Worm (Caenorhabditis elegans) whole organism, young adult: ENCODE data around the gene F57C12.6.
A peak's percentile ranks its signal among the peaks of the same experiment; 100 is the strongest.

Experiments
- B0019.2 ChIP-seq: fragments of 200-800 bp; sonication (Bioruptor generic); conservative IDR thresholded peaks from 2 replicates; pipeline ENCODE4 v1.3.6; 2022; ENCODE audit warnings: missing genetic modification reagents, missing genetic modification characterization, missing compliant biosample characterization
- B0035.1 ChIP-seq: sonication (generic microtip); optimal IDR thresholded peaks from 2 replicates; lab custom pipeline; 2016; ENCODE audit warnings: missing genetic modification characterization, mild to moderate bottlenecking, missing compliant biosample characterization, missing genotype, missing genetic modification reagents
- B0261.1 ChIP-seq: sonication (generic microtip); optimal IDR thresholded peaks from 2 replicates; lab custom pipeline; 2016; ENCODE audit warnings: mild to moderate bottlenecking, missing genetic modification characterization, moderate library complexity, missing compliant biosample characterization
- D2030.7 ChIP-seq: fragments of 200-800 bp; sonication (Bioruptor generic); IDR thresholded peaks from 2 replicates; pipeline ENCODE4 v1.3.6; 2022; ENCODE audit warnings: missing genetic modification reagents, missing genetic modification characterization, missing compliant biosample characterization
- F23B12.7 ChIP-seq: sonication (generic microtip); optimal IDR thresholded peaks from 2 replicates; lab custom pipeline; 2017; ENCODE audit warnings: missing genetic modification characterization, mild to moderate bottlenecking, missing compliant biosample characterization, antibody characterized with exemption, moderate library complexity; ENCODE audit not compliant: insufficient read depth
- F49E8.2 ChIP-seq: sonication (generic microtip); optimal IDR thresholded peaks from 3 replicates; lab custom pipeline; 2017; ENCODE audit warnings: missing genetic modification characterization, mild to moderate bottlenecking, missing compliant biosample characterization, antibody characterized with exemption, moderate library complexity; ENCODE audit not compliant: insufficient read depth
- F55B11.4 ChIP-seq: sonication (generic microtip); optimal IDR thresholded peaks from 2 replicates; lab custom pipeline; 2016; ENCODE audit warnings: missing compliant biosample characterization, missing genetic modification characterization, borderline replicate concordance; ENCODE audit not compliant: insufficient read depth
- F57A8.1 ChIP-seq: fragments of 200-800 bp; sonication (Bioruptor generic); optimal IDR thresholded peaks from 2 replicates; lab custom pipeline; 2018; ENCODE audit warnings: mild to moderate bottlenecking, missing genetic modification characterization, moderate library complexity, missing compliant biosample characterization
- T26A5.8 ChIP-seq: sonication (generic microtip); optimal IDR thresholded peaks from 2 replicates; lab custom pipeline; 2016; ENCODE audit warnings: missing genetic modification characterization, missing compliant biosample characterization
- ZK185.1 ChIP-seq: sonication (generic microtip); optimal IDR thresholded peaks from 2 replicates; lab custom pipeline; 2016; ENCODE audit warnings: mild to moderate bottlenecking, missing genetic modification characterization, missing compliant biosample characterization; ENCODE audit not compliant: poor library complexity, severe bottlenecking
- akir-1 ChIP-seq: fragments of 200-800 bp; sonication (Bioruptor generic); optimal IDR thresholded peaks from 2 replicates; lab custom pipeline; 2018; ENCODE audit warnings: mild to moderate bottlenecking, missing genetic modification characterization, moderate library complexity, missing compliant biosample characterization
- ama-1 ChIP-seq, 3 experiments: fragments of 150-350 bp in 1 of 3; sonication (generic microtip) in 2 of 3; optimal IDR thresholded peaks; 2 replicates each; lab custom pipeline; 2014 to 2018; ENCODE audit warnings: missing biosample characterization in 2 of 3, missing genetic modification characterization in 2 of 3, missing genetic modification reagents in 2 of 3
- atf-7 ChIP-seq: sonication (generic microtip); optimal IDR thresholded peaks from 2 replicates; lab custom pipeline; 2017; ENCODE audit warnings: mild to moderate bottlenecking, missing genetic modification characterization, missing compliant biosample characterization
- athp-1 ChIP-seq: sonication (generic microtip); optimal IDR thresholded peaks from 2 replicates; lab custom pipeline; 2017; ENCODE audit warnings: mild to moderate bottlenecking, missing genetic modification characterization, missing compliant biosample characterization
- bed-2 ChIP-seq: fragments of 200-800 bp; sonication (Bioruptor generic); IDR thresholded peaks from 2 replicates; pipeline ENCODE4 v1.3.6; 2022; ENCODE audit warnings: missing genetic modification reagents, missing genetic modification characterization, missing compliant biosample characterization
- ceh-91 ChIP-seq: fragments of 200-800 bp; sonication (Bioruptor generic); IDR thresholded peaks from 2 replicates; pipeline ENCODE4 v1.3.6; 2022; ENCODE audit warnings: missing genetic modification reagents, missing genetic modification characterization, missing compliant biosample characterization
- dox-1 ChIP-seq: fragments of 200-800 bp; sonication (Bioruptor generic); IDR thresholded peaks from 2 replicates; pipeline ENCODE4 v1.3.6; 2022; ENCODE audit warnings: missing genetic modification reagents, missing genetic modification characterization, missing compliant biosample characterization
- egl-44 ChIP-seq: fragments of 200-800 bp; sonication (Bioruptor generic); IDR thresholded peaks from 2 replicates; pipeline ENCODE4 v1.3.6; 2022; ENCODE audit warnings: missing genetic modification reagents, missing genetic modification characterization, missing compliant biosample characterization
- egrh-3 ChIP-seq: fragments of 200-800 bp; sonication (Bioruptor generic); IDR thresholded peaks from 2 replicates; pipeline ENCODE4 v1.3.6; 2022; ENCODE audit warnings: missing genetic modification reagents, missing genetic modification characterization, missing compliant biosample characterization
- ekl-4 ChIP-seq: fragments of 200-800 bp; sonication (Bioruptor generic); IDR thresholded peaks from 2 replicates; pipeline ENCODE4 v1.3.6; 2022; ENCODE audit warnings: missing genetic modification reagents, missing genetic modification characterization, missing compliant biosample characterization
- gei-17 ChIP-seq: fragments of 200-800 bp; sonication (Bioruptor generic); optimal IDR thresholded peaks from 2 replicates; lab custom pipeline; 2018; ENCODE audit warnings: mild to moderate bottlenecking, missing genetic modification characterization, missing compliant biosample characterization
- hlh-12 ChIP-seq: sonication (generic microtip); optimal IDR thresholded peaks from 2 replicates; lab custom pipeline; 2016; ENCODE audit warnings: missing genetic modification characterization, missing compliant biosample characterization
- hrde-1 ChIP-seq: sonication (generic microtip); optimal IDR thresholded peaks from 2 replicates; lab custom pipeline; 2016; ENCODE audit warnings: missing genetic modification characterization, mild to moderate bottlenecking, missing compliant biosample characterization, moderate library complexity, missing genotype, missing genetic modification reagents, borderline replicate concordance
- let-526 ChIP-seq: fragments of 200-800 bp; sonication (Bioruptor generic); IDR thresholded peaks from 2 replicates; pipeline ENCODE4 v1.3.6; 2022; ENCODE audit warnings: missing genetic modification reagents, missing genetic modification characterization, missing compliant biosample characterization
- lin-35 ChIP-seq, 3 experiments: fragments of 150-350 bp in 2 of 3; sonication (generic microtip) in 1 of 3; optimal IDR thresholded peaks; 2 replicates each; lab custom pipeline; 2014 to 2018; ENCODE audit warnings: missing biosample characterization in 3 of 3, missing genetic modification characterization in 3 of 3, missing genetic modification reagents in 3 of 3
- lin-40 ChIP-seq: sonication (generic microtip); optimal IDR thresholded peaks from 2 replicates; lab custom pipeline; 2016; ENCODE audit warnings: missing genetic modification characterization, mild to moderate bottlenecking, missing compliant biosample characterization, missing genotype, missing genetic modification reagents
- lsl-1 ChIP-seq: fragments of 200-800 bp; sonication (Bioruptor generic); optimal IDR thresholded peaks from 2 replicates; lab custom pipeline; 2018; ENCODE audit warnings: mild to moderate bottlenecking, missing genetic modification characterization, moderate library complexity, missing compliant biosample characterization
- madf-10 ChIP-seq: sonication (generic microtip); optimal IDR thresholded peaks from 2 replicates; lab custom pipeline; 2016; ENCODE audit warnings: mild to moderate bottlenecking, missing genetic modification characterization, missing compliant biosample characterization
- madf-3 ChIP-seq: fragments of 200-800 bp; sonication (Bioruptor generic); IDR thresholded peaks from 2 replicates; pipeline ENCODE4 v1.3.6; 2022; ENCODE audit warnings: missing genetic modification reagents, missing genetic modification characterization, missing compliant biosample characterization
- madf-6 ChIP-seq: fragments of 200-800 bp; sonication (Bioruptor generic); IDR thresholded peaks from 2 replicates; pipeline ENCODE4 v1.3.6; 2022; ENCODE audit warnings: missing genetic modification reagents, missing genetic modification characterization, missing compliant biosample characterization
- mcd-1 ChIP-seq: fragments of 200-800 bp; sonication (Bioruptor generic); IDR thresholded peaks from 2 replicates; pipeline ENCODE4 v1.3.6; 2022; ENCODE audit warnings: missing genetic modification reagents, missing genetic modification characterization, missing compliant biosample characterization
- nfya-2 ChIP-seq: fragments of 200-800 bp; sonication (Bioruptor generic); IDR thresholded peaks from 2 replicates; pipeline ENCODE4 v1.3.6; 2022; ENCODE audit warnings: missing genetic modification reagents, missing genetic modification characterization, missing compliant biosample characterization
- nfyb-1 ChIP-seq: fragments of 200-800 bp; sonication (Bioruptor generic); IDR thresholded peaks from 2 replicates; pipeline ENCODE4 v1.3.6; 2022; ENCODE audit warnings: missing genetic modification reagents, missing genetic modification characterization, missing compliant biosample characterization
- nhr-90 ChIP-seq: sonication (generic microtip); optimal IDR thresholded peaks from 2 replicates; lab custom pipeline; 2016; ENCODE audit warnings: missing genotype, mild to moderate bottlenecking, missing genetic modification characterization, missing compliant biosample characterization
- repo-1 ChIP-seq: sonication (generic microtip); optimal IDR thresholded peaks from 2 replicates; lab custom pipeline; 2017; ENCODE audit warnings: mild to moderate bottlenecking, missing genetic modification characterization, missing compliant biosample characterization
- sea-2 ChIP-seq: fragments of 200-800 bp; sonication (Bioruptor generic); IDR thresholded peaks from 2 replicates; pipeline ENCODE4 v1.3.6; 2022; ENCODE audit warnings: missing genetic modification characterization, missing compliant biosample characterization
- snpc-3.4 ChIP-seq: sonication (generic microtip); optimal IDR thresholded peaks from 2 replicates; lab custom pipeline; 2017; ENCODE audit warnings: missing genetic modification characterization, mild to moderate bottlenecking, missing compliant biosample characterization, antibody characterized with exemption, moderate library complexity, missing genotype, missing genetic modification reagents
- snpc-4 ChIP-seq, 5 experiments: fragments of 150-350 bp in 1 of 5; sonication (generic microtip) in 4 of 5; optimal IDR thresholded peaks; 2 replicates each; lab custom pipeline; 2014 to 2018; ENCODE audit warnings: missing genetic modification characterization in 5 of 5, missing biosample characterization in 3 of 5, antibody characterized with exemption in 2 of 5, mild to moderate bottlenecking in 2 of 5, missing compliant biosample characterization in 2 of 5, missing genotype in 2 of 5, moderate library complexity in 2 of 5, missing genetic modification reagents in 1 of 5
- tlf-1 ChIP-seq: fragments of 200-800 bp; sonication (Bioruptor generic); optimal IDR thresholded peaks from 2 replicates; lab custom pipeline; 2018; ENCODE audit warnings: mild to moderate bottlenecking, missing genetic modification characterization, missing compliant biosample characterization
- unc-130 ChIP-seq: sonication (generic microtip); optimal IDR thresholded peaks from 2 replicates; lab custom pipeline; 2016; ENCODE audit warnings: missing genetic modification reagents, missing genetic modification characterization, missing compliant biosample characterization
- zfh-2 ChIP-seq: fragments of 200-800 bp; sonication (Bioruptor generic); conservative IDR thresholded peaks from 2 replicates; pipeline ENCODE4 v1.3.6; 2022; ENCODE audit warnings: missing genetic modification reagents, missing genetic modification characterization, missing compliant biosample characterization
- ztf-22 ChIP-seq: fragments of 200-800 bp; sonication (Bioruptor generic); optimal IDR thresholded peaks from 2 replicates; lab custom pipeline; 2018; ENCODE audit warnings: mild to moderate bottlenecking, missing genetic modification characterization, moderate library complexity, missing compliant biosample characterization
- ztf-25 ChIP-seq: fragments of 200-800 bp; sonication (Bioruptor generic); IDR thresholded peaks from 2 replicates; pipeline ENCODE4 v1.3.6; 2022; ENCODE audit warnings: missing genetic modification reagents, missing genetic modification characterization, missing compliant biosample characterization
- ztf-3 ChIP-seq: fragments of 200-800 bp; sonication (Bioruptor generic); optimal IDR thresholded peaks from 2 replicates; lab custom pipeline; 2018; ENCODE audit warnings: mild to moderate bottlenecking, missing genetic modification characterization, missing compliant biosample characterization

The F57C12.6 gene

DNA sequence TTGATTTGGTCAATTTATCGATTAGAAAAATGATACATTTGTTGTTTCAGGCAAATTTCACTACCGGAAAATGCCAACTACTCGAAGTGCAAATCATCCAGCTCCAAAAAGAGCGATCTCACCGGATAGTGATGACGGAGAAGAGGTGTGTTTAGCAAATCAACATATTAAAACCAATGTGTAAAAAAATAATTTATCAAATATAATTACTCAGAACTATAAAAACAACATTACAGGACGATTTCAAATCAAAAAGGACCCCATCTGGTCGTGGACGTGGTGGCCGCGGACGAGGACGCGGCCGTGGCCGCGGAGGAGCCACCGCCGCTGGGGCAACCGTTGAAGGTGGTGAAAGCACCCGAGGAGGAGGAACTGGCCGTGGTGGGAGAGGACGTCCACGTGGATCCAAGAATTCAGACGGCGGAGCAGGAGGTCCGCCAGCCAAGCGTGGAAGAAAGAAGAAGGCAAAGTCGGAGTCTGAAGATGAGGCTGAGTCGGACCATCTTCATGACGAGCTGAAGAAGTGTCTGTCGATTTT lies 40.2 kb upstream of the F57C12.6 start, which contains the start of gene F13C5.2:
TSS of gene F13C5.2 (plus strand) at position 51 of the 538 bp plus-strand sequence.
- TF ChIP-seq hrde-1 = no peak
- TF ChIP-seq madf-6 (GFP tag; lab: Robert Waterston, UW) = peak; percentile 11; the same call in 1 of the 2 replicates
- TF ChIP-seq nfya-2 (GFP tag; lab: Robert Waterston, UW) = no peak
- no peak for TF ChIP-seq ama-1 (optimal IDR thresholded peaks at IDR 0.05; lab: Kevin White, UChicago)
- TF ChIP-seq ama-1 (GFP tag; optimal IDR thresholded peaks at IDR 0.05; lab: Kevin White, UChicago) = no peak
- peak; percentile 91 for TF ChIP-seq egrh-3 (GFP tag; lab: Robert Waterston, UW)
- TF ChIP-seq zfh-2 (GFP tag; lab: Robert Waterston, UW) = peak; percentile 86
- TF ChIP-seq ZK185.1 (tag; lab: Kevin White, UChicago) = no peak

DNA sequence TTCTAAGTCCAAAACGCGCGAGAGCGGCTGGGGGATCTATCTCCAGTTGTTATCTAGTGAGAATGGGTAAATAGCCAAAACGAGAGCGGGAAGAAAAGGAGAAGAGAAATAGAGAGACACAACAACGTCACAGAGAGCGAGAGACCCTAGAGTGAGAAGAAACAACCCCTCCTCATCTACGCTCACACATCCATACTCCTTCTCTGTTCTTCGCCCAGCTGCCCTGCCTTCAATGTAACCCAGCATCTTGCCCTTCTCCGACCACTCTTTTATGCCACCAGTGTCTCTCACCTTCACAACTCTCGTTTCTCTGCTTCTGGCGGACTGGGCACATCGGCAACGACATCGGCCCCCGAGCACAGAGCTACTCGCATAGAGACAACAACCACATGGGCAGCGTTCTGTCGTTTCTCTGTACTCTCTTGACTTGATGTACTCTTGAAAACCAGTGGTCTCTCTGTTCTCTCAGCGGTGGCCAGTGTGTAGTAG lies 39.5 kb upstream of the F57C12.6 start:
- TF ChIP-seq dox-1 (no peak; the same call in 1 of the 2 replicates), madf-10 (tag; lab: Kevin White, UChicago) (peak; percentile 75), snpc-4 (GFP tag; optimal IDR thresholded peaks at IDR 0.05; lab: Kevin White, UChicago) (peak; percentile 10), snpc-4 (tag; optimal IDR thresholded peaks at IDR 0.05; lab: Kevin White, UChicago) (peak in 2 of 4 experiments; percentile 72 to 77), F55B11.4 (tag; lab: Kevin White, UChicago) (no peak), egl-44 (no peak), ceh-91 (GFP tag; lab: Robert Waterston, UW) (no peak), repo-1 (tag; lab: Kevin White, UChicago) (peak; percentile 63), B0019.2 (GFP tag; lab: Robert Waterston, UW) (no peak), bed-2 (GFP tag; lab: Robert Waterston, UW) (no peak), atf-7 (tag; lab: Kevin White, UChicago) (peak; percentile 60), F57A8.1 (GFP tag; lab: Kevin White, UChicago) (no peak), ekl-4 (GFP tag; lab: Robert Waterston, UW) (peak; percentile 66; the same call in 1 of the 2 replicates), tlf-1 (GFP tag; lab: Kevin White, UChicago) (peak; percentile 13), madf-3 (GFP tag; lab: Robert Waterston, UW) (no peak), lin-40 (peak; percentile 85), lin-35 (GFP tag; optimal IDR thresholded peaks at IDR 0.05; lab: Kevin White, UChicago) (peak in 1 of 3 experiments; percentile 60), D2030.7 (no peak), hlh-12 (tag; lab: Kevin White, UChicago) (no peak), ztf-25 (no peak), nhr-90 (tag; lab: Kevin White, UChicago) (peak; percentile 2), lsl-1 (GFP tag; lab: Kevin White, UChicago) (no peak), nfyb-1 (peak; percentile 59; the same call in 1 of the 2 replicates), sea-2 (GFP tag; lab: Robert Waterston, UW) (no peak), mcd-1 (GFP tag; lab: Robert Waterston, UW) (no peak; the same call in none of the 2 replicates), F49E8.2 (tag; lab: Kevin White, UChicago) (no peak), T26A5.8 (tag; lab: Kevin White, UChicago) (no peak), athp-1 (tag; lab: Kevin White, UChicago) (no peak), unc-130 (GFP tag; lab: Kevin White, UChicago) (no peak), nfya-2 (GFP tag; lab: Robert Waterston, UW) (no peak), B0261.1 (tag; lab: Kevin White, UChicago) (no peak), gei-17 (GFP tag; lab: Kevin White, UChicago) (peak; percentile 37), snpc-3.4 (tag; lab: Kevin White, UChicago) (no peak), F23B12.7 (peak; percentile 76), akir-1 (GFP tag; lab: Kevin White, UChicago) (no peak), B0035.1 (tag; lab: Kevin White, UChicago) (peak; percentile 21), ztf-3 (GFP tag; lab: Kevin White, UChicago) (no peak), ztf-22 (GFP tag; lab: Kevin White, UChicago) (no peak), let-526 (GFP tag; lab: Robert Waterston, UW) (peak; percentile 75; the same call in 1 of the 2 replicates)
